Fruit fly (Drosophila melanogaster) whole organism, wandering third instar larva: Measurements from ENCODE around the gene Ir7g.

Experiments
- Abd-B ChIP-seq: fragments of >200 bp; optimal IDR thresholded peaks from 2 replicates; lab custom pipeline; 2017; ENCODE audit warnings: missing biosample characterization, missing genetic modification characterization
- CG32264 ChIP-seq: fragments of 200-800 bp; sonication (Bioruptor generic); optimal IDR thresholded peaks from 2 replicates; lab custom pipeline; 2016; ENCODE audit warnings: missing biosample characterization, missing genetic modification characterization
- CG9705 ChIP-seq: fragments of 200-800 bp; sonication (Bioruptor generic); optimal IDR thresholded peaks from 2 replicates; lab custom pipeline; 2018; ENCODE audit warnings: missing biosample characterization, mild to moderate bottlenecking, missing genetic modification characterization
- Dif ChIP-seq: fragments of 200-275, 200-300 bp; sonication (Bioruptor generic); optimal IDR thresholded peaks from 2 replicates; lab custom pipeline; 2018; ENCODE audit warnings: missing biosample characterization, missing genetic modification characterization; ENCODE audit not compliant: partially characterized antibody
- HLH106 ChIP-seq: fragments of 200-800 bp; optimal IDR thresholded peaks from 3 replicates; lab custom pipeline; 2019; ENCODE audit warnings: missing biosample characterization, mild to moderate bottlenecking, missing genetic modification characterization, moderate library complexity
- Hnf4 ChIP-seq: fragments of 200-800 bp; sonication (Bioruptor generic); optimal IDR thresholded peaks from 2 replicates; lab custom pipeline; 2016; ENCODE audit warnings: missing biosample characterization, mild to moderate bottlenecking, missing genetic modification characterization
- Hr78 ChIP-seq: fragments of >200 bp; optimal IDR thresholded peaks from 2 replicates; lab custom pipeline; 2017; ENCODE audit warnings: missing biosample characterization, missing genetic modification characterization
- Hr83 ChIP-seq: fragments of 200-300 bp; sonication (Bioruptor generic); optimal IDR thresholded peaks from 2 replicates; lab custom pipeline; 2016; ENCODE audit warnings: missing biosample characterization, mild to moderate bottlenecking, missing genetic modification characterization, moderate library complexity; ENCODE audit not compliant: poor library complexity, severe bottlenecking
- Jra ChIP-seq: sonication (Bioruptor generic); optimal IDR thresholded peaks from 2 replicates; lab custom pipeline; 2016; ENCODE audit warnings: missing biosample characterization, missing genetic modification characterization
- Mio ChIP-seq: sonication (Bioruptor generic); optimal IDR thresholded peaks from 2 replicates; lab custom pipeline; 2016; ENCODE audit warnings: missing biosample characterization, missing genetic modification characterization
- Myc ChIP-seq: fragments of >200 bp; optimal IDR thresholded peaks from 2 replicates; lab custom pipeline; 2017
- N ChIP-seq: fragments of >200 bp; optimal IDR thresholded peaks from 2 replicates; lab custom pipeline; 2018; ENCODE audit warnings: missing biosample characterization, missing external identifiers, missing genetic modification characterization
- OdsH ChIP-seq: fragments of 200-800 bp; sonication (Bioruptor generic); optimal IDR thresholded peaks from 2 replicates; lab custom pipeline; 2016; ENCODE audit warnings: missing biosample characterization, mild to moderate bottlenecking, missing genetic modification characterization
- Rel ChIP-seq, 2 experiments: fragments of 200-800 bp; sonication (Bioruptor generic) in 1 of 2; optimal IDR thresholded peaks; 2 replicates in 1 of 2; 3 replicates in 1 of 2; lab custom pipeline; 2016 to 2019; ENCODE audit warnings: mild to moderate bottlenecking in 2 of 2, missing biosample characterization in 2 of 2, missing genetic modification characterization in 2 of 2, moderate library complexity in 1 of 2
- Sp1 ChIP-seq: fragments of 200-800 bp; sonication (Bioruptor generic); optimal IDR thresholded peaks from 3 replicates; lab custom pipeline; 2019; ENCODE audit warnings: missing biosample characterization, mild to moderate bottlenecking, missing genetic modification characterization, moderate library complexity
- Vsx2 ChIP-seq: fragments of 200-300, 225-300 bp; sonication (Bioruptor generic); optimal IDR thresholded peaks from 2 replicates; lab custom pipeline; 2018; ENCODE audit warnings: missing biosample characterization, missing genetic modification characterization; ENCODE audit not compliant: partially characterized antibody
- br ChIP-seq: fragments of 200-800 bp; sonication (Bioruptor generic); optimal IDR thresholded peaks from 2 replicates; lab custom pipeline; 2016; ENCODE audit warnings: missing biosample characterization, missing genetic modification characterization
- brk ChIP-seq: fragments of 200-800 bp; sonication (Bioruptor generic); optimal IDR thresholded peaks from 2 replicates; lab custom pipeline; 2016; ENCODE audit warnings: missing biosample characterization, mild to moderate bottlenecking, missing genetic modification characterization
- dl ChIP-seq, 2 experiments: fragments of 175-275, 200-275 bp in 1 of 2; fragments of 200-275 bp in 1 of 2; sonication (Bioruptor generic); optimal IDR thresholded peaks; lab custom pipeline; 2018; ENCODE audit warnings: mild to moderate bottlenecking in 2 of 2, missing biosample characterization in 2 of 2, missing genetic modification characterization in 2 of 2, moderate library complexity in 2 of 2; ENCODE audit not compliant: partially characterized antibody in 2 of 2, insufficient read depth in 1 of 2
- dmrt93B ChIP-seq: fragments of 200-800 bp; sonication (Bioruptor generic); optimal IDR thresholded peaks from 2 replicates; lab custom pipeline; 2018; ENCODE audit warnings: missing biosample characterization, mild to moderate bottlenecking, missing genetic modification characterization
- ey ChIP-seq: fragments of 200-800 bp; sonication (Bioruptor generic); optimal IDR thresholded peaks from 2 replicates; lab custom pipeline; 2016; ENCODE audit warnings: missing biosample characterization, missing genetic modification characterization
- foxo ChIP-seq, 2 experiments: fragments of 200-800 bp; sonication (Bioruptor generic); optimal IDR thresholded peaks; 2 replicates in 1 of 2; 3 replicates in 1 of 2; lab custom pipeline; 2016 to 2017; ENCODE audit warnings: missing biosample characterization in 2 of 2, missing genetic modification characterization in 2 of 2
- fru ChIP-seq: fragments of 200-800 bp; sonication (Bioruptor generic); optimal IDR thresholded peaks from 3 replicates; lab custom pipeline; 2016; ENCODE audit warnings: missing biosample characterization, mild to moderate bottlenecking, missing genetic modification characterization
- h ChIP-seq: fragments of 200-800 bp; sonication (Bioruptor generic); optimal IDR thresholded peaks from 3 replicates; lab custom pipeline; 2016; ENCODE audit warnings: missing biosample characterization, mild to moderate bottlenecking, missing genetic modification characterization
- jim ChIP-seq: fragments of 175-275, 200-325 bp; sonication (Bioruptor generic); optimal IDR thresholded peaks from 2 replicates; lab custom pipeline; 2016; ENCODE audit warnings: missing biosample characterization, mild to moderate bottlenecking, missing genetic modification characterization
- lola ChIP-seq: fragments of >200 bp; optimal IDR thresholded peaks from 2 replicates; lab custom pipeline; 2017; ENCODE audit warnings: missing biosample characterization, missing genetic modification characterization
- pan ChIP-seq: fragments of >200 bp; optimal IDR thresholded peaks from 2 replicates; lab custom pipeline; 2017
- psq ChIP-seq: fragments of 200-800 bp; sonication (Bioruptor generic); optimal IDR thresholded peaks from 3 replicates; lab custom pipeline; 2017; ENCODE audit warnings: missing biosample characterization, mild to moderate bottlenecking, missing genetic modification characterization, moderate library complexity
- rgr ChIP-seq: fragments of 200-800 bp; sonication (Bioruptor generic); optimal IDR thresholded peaks from 3 replicates; lab custom pipeline; 2016; ENCODE audit warnings: missing biosample characterization, mild to moderate bottlenecking, missing genetic modification characterization
- sage ChIP-seq: fragments of 200-800 bp; sonication (Bioruptor generic); optimal IDR thresholded peaks from 2 replicates; lab custom pipeline; 2016; ENCODE audit warnings: missing biosample characterization, mild to moderate bottlenecking, missing genetic modification characterization
- sv ChIP-seq: fragments of 200-800 bp; sonication (Bioruptor generic); optimal IDR thresholded peaks from 3 replicates; lab custom pipeline; 2016; ENCODE audit warnings: missing biosample characterization, missing genetic modification characterization
- usp ChIP-seq: fragments of >200 bp; optimal IDR thresholded peaks from 2 replicates; lab custom pipeline; 2017; ENCODE audit warnings: missing biosample characterization, missing genetic modification characterization
- woc ChIP-seq: sonication (Bioruptor generic); optimal IDR thresholded peaks from 2 replicates; lab custom pipeline; 2016; ENCODE audit warnings: missing biosample characterization, mild to moderate bottlenecking, missing genetic modification characterization

Gene Ir7g

DNA sequence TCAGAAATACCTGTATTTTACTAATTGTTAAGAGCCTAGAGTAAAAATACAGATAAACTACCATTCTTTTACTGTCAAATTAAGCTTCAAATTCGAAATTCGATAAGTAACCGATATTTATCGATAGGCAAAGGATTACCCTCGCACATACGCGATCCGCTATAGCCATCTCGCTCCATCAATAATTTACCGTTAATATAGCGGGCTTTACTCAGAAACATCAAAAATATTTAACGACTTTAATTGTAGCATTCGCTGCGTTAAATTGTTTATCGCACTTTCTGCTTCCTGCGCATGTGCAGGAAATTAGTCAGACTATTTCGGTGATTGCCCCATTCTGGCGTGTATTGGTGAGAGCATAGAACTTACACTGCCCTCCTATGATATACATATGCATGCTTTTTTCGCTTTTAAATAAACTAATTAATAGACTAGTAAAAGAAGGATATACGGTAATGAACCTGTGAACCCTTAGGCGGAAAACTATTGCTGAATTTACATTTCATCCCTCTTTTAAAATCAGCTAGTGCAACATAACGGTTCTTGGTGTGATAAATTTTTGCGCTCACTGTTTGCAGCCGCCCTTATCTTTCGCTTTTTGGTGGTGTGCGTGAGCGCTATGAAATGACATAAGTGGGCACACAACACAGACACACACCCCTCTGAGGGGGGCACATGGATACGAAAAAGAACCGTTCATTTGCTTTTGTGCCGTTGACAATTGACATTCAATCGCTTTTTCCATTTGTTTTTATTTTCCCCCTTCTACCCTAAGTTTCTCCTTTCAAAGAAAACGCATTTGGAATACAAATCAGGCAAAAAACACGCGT is 24.0 kb downstream of the Ir7g start, which contains the start of the genes dpr14 and spidey:
dpr14 (minus strand) TSS at position 48 of the 830 bp plus-strand sequence.
spidey (plus strand) TSS at position 693 of the 830 bp plus-strand sequence.
- TF ChIP-seq foxo (GFP tag; optimal IDR thresholded peaks at IDR 0.05; lab: Kevin White, UChicago): peak in 1 of 2 experiments; percentile 79
- TF ChIP-seq psq (GFP tag; lab: Kevin White, UChicago): peak; percentile 64
- TF ChIP-seq Myc: no peak
- TF ChIP-seq br: peak; percentile 77
- TF ChIP-seq dl (GFP tag; optimal IDR thresholded peaks at IDR 0.05; lab: Kevin White, UChicago; ENCODE audit: insufficient read depth in 1 of 2, partially characterized antibody in 2 of 2): no peak
- peak; percentile 85 for TF ChIP-seq h
- peak; percentile 39 for TF ChIP-seq CG32264 (GFP tag; lab: Kevin White, UChicago)
- TF ChIP-seq Vsx2 (GFP tag; lab: Kevin White, UChicago): peak; percentile 65
- TF ChIP-seq Mio (GFP tag; lab: Kevin White, UChicago): peak; percentile 22
- TF ChIP-seq OdsH (GFP tag; lab: Kevin White, UChicago): peak; percentile 71
- TF ChIP-seq dmrt93B: peak; percentile 62
- no peak for TF ChIP-seq usp (GFP tag; lab: Kevin White, UChicago)
- TF ChIP-seq woc (GFP tag; lab: Kevin White, UChicago): peak; percentile 71
- peak; percentile 36 for TF ChIP-seq Dif (GFP tag; lab: Kevin White, UChicago)
- TF ChIP-seq Hr83 (GFP tag; lab: Kevin White, UChicago): no peak
- TF ChIP-seq CG9705 (GFP tag; lab: Kevin White, UChicago): peak; percentile 65
- peak; percentile 83 for TF ChIP-seq ey (GFP tag; lab: Kevin White, UChicago)
- peak; percentile 79 for TF ChIP-seq rgr
- no peak for TF ChIP-seq pan (lab: Kevin White, UChicago)
- no peak for TF ChIP-seq Rel (GFP tag; optimal IDR thresholded peaks at IDR 0.05; lab: Kevin White, UChicago)
- peak; percentile 82 for TF ChIP-seq Rel (tag; optimal IDR thresholded peaks at IDR 0.05; lab: Kevin White, UChicago)
- TF ChIP-seq Hnf4: peak; percentile 70
- TF ChIP-seq HLH106 (tag; lab: Kevin White, UChicago): peak; percentile 83
- TF ChIP-seq Jra (GFP tag; lab: Kevin White, UChicago): peak; percentile 39
- TF ChIP-seq lola: no peak
- TF ChIP-seq sv (GFP tag; lab: Kevin White, UChicago): peak; percentile 80
- TF ChIP-seq fru (GFP tag; lab: Kevin White, UChicago): peak; percentile 86
- no peak for TF ChIP-seq Abd-B (GFP tag; lab: Kevin White, UChicago)
- TF ChIP-seq Sp1 (GFP tag; lab: Kevin White, UChicago): peak; percentile 81

DNA sequence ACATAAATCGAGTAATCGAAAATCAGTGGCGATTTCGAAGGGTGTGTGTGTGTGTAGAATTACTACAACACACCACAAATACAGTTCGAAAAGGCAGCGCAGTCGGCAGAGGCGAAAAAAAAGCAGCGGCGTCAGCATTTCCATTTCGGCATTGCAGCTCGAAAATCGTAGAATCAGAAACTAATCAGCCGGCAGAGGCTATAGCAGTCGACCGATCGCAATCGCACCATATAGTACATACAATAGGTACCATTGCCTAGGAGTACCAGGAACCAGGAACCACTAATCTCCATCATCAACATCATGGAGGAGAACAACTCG is 24.6 kb downstream of the Ir7g start:
- TF ChIP-seq Hr78 (GFP tag; lab: Kevin White, UChicago) (no peak), Mio (GFP tag; lab: Kevin White, UChicago) (no peak), Hnf4 (no peak), lola (no peak), Dif (GFP tag; lab: Kevin White, UChicago) (no peak), fru (GFP tag; lab: Kevin White, UChicago) (no peak), sage (GFP tag; lab: Kevin White, UChicago) (no peak), sv (GFP tag; lab: Kevin White, UChicago) (no peak), CG9705 (GFP tag; lab: Kevin White, UChicago) (no peak), N (no peak), woc (GFP tag; lab: Kevin White, UChicago) (no peak), h (no peak), psq (GFP tag; lab: Kevin White, UChicago) (no peak), Myc (no peak), Sp1 (GFP tag; lab: Kevin White, UChicago) (no peak), Abd-B (GFP tag; lab: Kevin White, UChicago) (no peak), brk (GFP tag; lab: Kevin White, UChicago) (no peak), pan (lab: Kevin White, UChicago) (no peak), HLH106 (tag; lab: Kevin White, UChicago) (no peak)

DNA sequence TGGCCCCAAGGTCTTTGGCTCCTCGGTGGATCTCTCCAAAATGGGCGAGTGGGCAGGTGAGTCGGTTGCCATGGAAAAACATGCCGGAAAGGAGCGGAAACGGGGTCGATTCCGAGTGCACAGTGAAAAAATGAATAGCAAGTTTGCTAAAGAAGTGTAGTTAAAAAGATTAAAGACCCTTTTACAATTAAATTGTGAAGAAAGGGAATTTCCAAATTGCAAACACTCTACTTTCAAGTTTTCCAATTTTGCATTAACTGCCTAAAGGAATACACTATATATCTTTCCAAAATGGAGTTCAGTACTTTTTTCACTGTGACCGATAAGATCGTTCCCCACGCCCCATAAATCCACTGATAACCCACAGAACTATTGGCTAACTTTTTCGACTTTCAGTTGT is 25.0 kb downstream of the Ir7g start:
- no peak for TF ChIP-seq jim (GFP tag; lab: Kevin White, UChicago)
